Worm (Caenorhabditis elegans): Measurements from ENCODE around the gene fzo-1.

DNA sequence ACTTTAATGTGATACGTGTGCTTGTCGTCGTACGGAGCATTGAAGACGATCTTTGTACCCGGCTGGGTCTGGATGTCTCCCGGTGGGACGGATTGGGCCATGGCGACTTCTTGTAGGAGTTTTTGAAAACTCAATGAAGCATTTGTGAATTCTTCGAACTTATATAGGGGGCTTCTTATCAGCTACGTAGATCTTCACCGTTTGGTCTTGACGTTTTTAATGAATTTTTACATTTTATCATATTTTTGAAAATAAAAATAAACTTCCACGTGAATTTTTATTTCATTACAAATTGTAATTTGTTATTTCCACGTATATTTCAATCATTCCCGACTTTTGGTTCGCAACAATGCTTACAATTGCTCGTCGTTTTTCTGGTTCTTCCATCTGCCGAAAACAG, 25.8 kb downstream of the fzo-1 start, which contains the start of the genes msp-64 and ZK1248.5:
- TF ChIP-seq lin-15B (tag; optimal IDR thresholded peaks at IDR 0.05) (no peak), lsy-2 (tag; optimal IDR thresholded peaks at IDR 0.05) (no peak), snpc-4 (tag; optimal IDR thresholded peaks at IDR 0.05) (no peak), pqm-1 (tag; optimal IDR thresholded peaks at IDR 0.05) (no peak), pag-3 (tag; optimal IDR thresholded peaks at IDR 0.05; ENCODE audit: borderline replicate concordance, insufficient read depth) (no peak), F16B12.6 (tag; optimal IDR thresholded peaks at IDR 0.05) (no peak), nhr-237 (tag; optimal IDR thresholded peaks at IDR 0.05) (no peak), mdl-1 (tag; optimal IDR thresholded peaks at IDR 0.05) (no peak), elt-2 (tag; optimal IDR thresholded peaks at IDR 0.05) (no peak), lin-13 (GFP tag; optimal IDR thresholded peaks at IDR 0.05) (no peak), ces-1 (GFP tag; optimal IDR thresholded peaks at IDR 0.05) (no peak), ama-1 (optimal IDR thresholded peaks at IDR 0.05) (no peak), egl-27 (tag; optimal IDR thresholded peaks at IDR 0.05) (no peak)
